Fruit fly (Drosophila melanogaster): ENCODE data around the gene CG13010.

The CG13010 gene

dm6 chrX:16637594-16638485, 40.9 kb downstream of the CG13010 start, which contains the start of gene RpS19a (continued):
- TF ChIP-seq pzg (GFP tag; optimal IDR thresholded peaks at IDR 0.05): no peak
- no peak for TF ChIP-seq sd (tag; optimal IDR thresholded peaks at IDR 0.05)
- no peak; the same call in 1 of the 2 replicates for TF ChIP-seq ro (GFP tag; IDR thresholded peaks at IDR 0.05)
- peak; percentile 15 to 64 for TF ChIP-seq bsh (GFP tag; optimal IDR thresholded peaks at IDR 0.05)
- TF ChIP-seq Atf-2 (GFP tag; optimal IDR thresholded peaks at IDR 0.05): peak; percentile 36
- TF ChIP-seq D19B (GFP tag; optimal IDR thresholded peaks at IDR 0.05): peak; percentile 58
- TF ChIP-seq klu (GFP tag; IDR thresholded peaks at IDR 0.05): 0 out of 2 replicates have a peak, but pooled peaks have one; percentile 33
- TF ChIP-seq CG12942 (GFP tag; optimal IDR thresholded peaks at IDR 0.05): peak; percentile 21
- peak; percentile 23; the same call in 1 of the 2 replicates for TF ChIP-seq peb (GFP tag; IDR thresholded peaks at IDR 0.05)
- TF ChIP-seq Deaf1 (tag; optimal IDR thresholded peaks at IDR 0.05): peak; percentile 33
- TF ChIP-seq disco-r (GFP tag; optimal IDR thresholded peaks at IDR 0.05): peak; percentile 56
- peak; percentile 53 for TF ChIP-seq CG1832 (GFP tag; optimal IDR thresholded peaks at IDR 0.05)
- no peak for TF ChIP-seq Hmx (GFP tag; optimal IDR thresholded peaks at IDR 0.05)
- TF ChIP-seq CG33557 (GFP tag; optimal IDR thresholded peaks at IDR 0.05): peak; percentile 75
- peak; percentile 33; the same call in 1 of the 2 replicates for TF ChIP-seq CG32772 (GFP tag; IDR thresholded peaks at IDR 0.05)
- TF ChIP-seq CG43689 (GFP tag; IDR thresholded peaks at IDR 0.05): peak; percentile 68; the same call in 1 of the 2 replicates
- TF ChIP-seq Hmr (GFP tag; optimal IDR thresholded peaks at IDR 0.05): peak; percentile 88
- peak in 1 of 2 experiments; percentile 76 for TF ChIP-seq Eip74EF (GFP tag; optimal IDR thresholded peaks at IDR 0.05)
- peak; percentile 66 for TF ChIP-seq Nf-YC (tag; optimal IDR thresholded peaks at IDR 0.05)
- no peak; the same call in 1 of the 2 replicates for TF ChIP-seq GATAe (GFP tag; conservative IDR thresholded peaks at IDR 0.05)
- TF ChIP-seq chn (GFP tag; optimal IDR thresholded peaks at IDR 0.05): peak; percentile 20
- no peak for TF ChIP-seq fru (optimal IDR thresholded peaks at IDR 0.05)
- peak; percentile 91 for TF ChIP-seq nom (GFP tag; optimal IDR thresholded peaks at IDR 0.05)
- TF ChIP-seq pnt (GFP tag; optimal IDR thresholded peaks at IDR 0.05): no peak
- peak; percentile 43 for TF ChIP-seq btn (GFP tag; optimal IDR thresholded peaks at IDR 0.05)
- TF ChIP-seq CG6175 (GFP tag; IDR thresholded peaks at IDR 0.05): peak; percentile 73
- TF ChIP-seq CG10431 (GFP tag; optimal IDR thresholded peaks at IDR 0.05): peak; percentile 80
- no peak for TF ChIP-seq ftz-f1 (GFP tag; optimal IDR thresholded peaks at IDR 0.05)
- TF ChIP-seq so (GFP tag; IDR thresholded peaks at IDR 0.05): peak; percentile 75
- TF ChIP-seq NC2α (GFP tag; optimal IDR thresholded peaks at IDR 0.05): peak; percentile 9
- no peak for TF ChIP-seq mam (GFP tag; optimal IDR thresholded peaks at IDR 0.05)
- peak; percentile 89 for TF ChIP-seq Meics (GFP tag; optimal IDR thresholded peaks at IDR 0.05)
- TF ChIP-seq dm (GFP tag; optimal IDR thresholded peaks at IDR 0.05): peak; percentile 85
- peak; percentile 15 for TF ChIP-seq CG8290 (GFP tag; optimal IDR thresholded peaks at IDR 0.05)
- peak; percentile 78 to 79 for TF ChIP-seq CG8290 (tag; optimal IDR thresholded peaks at IDR 0.05)
- peak; percentile 81 for TF ChIP-seq sens-2 (GFP tag; IDR thresholded peaks at IDR 0.05)
- peak; percentile 73 for TF ChIP-seq CG10274 (GFP tag; optimal IDR thresholded peaks at IDR 0.05)
- TF ChIP-seq HLH3B (GFP tag; IDR thresholded peaks at IDR 0.05): peak; percentile 56
- peak; percentile 86 for TF ChIP-seq CG13775 (GFP tag; optimal IDR thresholded peaks at IDR 0.05)
- no peak for TF ChIP-seq aop (GFP tag; IDR thresholded peaks at IDR 0.05)
- TF ChIP-seq Dfd (GFP tag; optimal IDR thresholded peaks at IDR 0.05): no peak
- peak; percentile 37 for TF ChIP-seq CG7786 (GFP tag; optimal IDR thresholded peaks at IDR 0.05)
- peak; percentile 79 for TF ChIP-seq sim (GFP tag; IDR thresholded peaks at IDR 0.05)
- peak; percentile 72 for TF ChIP-seq CG17186 (GFP tag; optimal IDR thresholded peaks at IDR 0.05)
- peak; percentile 36 for TF ChIP-seq Bteb2 (GFP tag; optimal IDR thresholded peaks at IDR 0.05)
- TF ChIP-seq trh (GFP tag; optimal IDR thresholded peaks at IDR 0.05): no peak
- TF ChIP-seq CG12659 (GFP tag; optimal IDR thresholded peaks at IDR 0.05): peak; percentile 84
- TF ChIP-seq pfk (GFP tag; optimal IDR thresholded peaks at IDR 0.05): peak; percentile 80
- TF ChIP-seq CG12236 (GFP tag; optimal IDR thresholded peaks at IDR 0.05): peak; percentile 7

Data from whole organism, embryonic.